Fruit fly (Drosophila melanogaster) whole organism, embryonic: Measurements from ENCODE around the gene CG14054.

Experiments
- Antp ChIP-seq: fragments of 200-800 bp; sonication (Bioruptor generic); optimal IDR thresholded peaks from 3 replicates; lab custom pipeline; 2016; ENCODE audit warnings: missing biosample characterization, missing genetic modification characterization
- Atf6 ChIP-seq: fragments of 200-800 bp; sonication (Bioruptor generic); IDR thresholded peaks from 2 replicates; pipeline ENCODE4 v1.3.6; 2022; ENCODE audit warnings: missing biosample characterization, missing genetic modification characterization
- Bdp1 ChIP-seq: fragments of 200-800 bp; sonication (Bioruptor generic); optimal IDR thresholded peaks from 3 replicates; lab custom pipeline; 2016; ENCODE audit warnings: missing biosample characterization, missing genetic modification characterization
- BtbVII ChIP-seq: fragments of 200-800 bp; sonication (Bioruptor generic); optimal IDR thresholded peaks from 3 replicates; lab custom pipeline; 2017; ENCODE audit warnings: missing biosample characterization, mild to moderate bottlenecking, missing genetic modification characterization
- CG10274 ChIP-seq: fragments of 200-800 bp; sonication (Bioruptor generic); optimal IDR thresholded peaks from 3 replicates; lab custom pipeline; 2017; ENCODE audit warnings: missing biosample characterization, mild to moderate bottlenecking, missing genetic modification characterization
- CG12942 ChIP-seq: fragments of 200-800 bp; sonication (Bioruptor generic); optimal IDR thresholded peaks from 3 replicates; lab custom pipeline; 2016; ENCODE audit warnings: missing biosample characterization, missing genetic modification characterization
- CG14014 ChIP-seq: fragments of 200-800 bp; sonication (Bioruptor generic); IDR thresholded peaks from 2 replicates; pipeline ENCODE4 v1.3.6; 2022; ENCODE audit warnings: missing biosample characterization, missing genetic modification characterization
- CG16863 ChIP-seq: fragments of 200-800 bp; sonication (Bioruptor generic); optimal IDR thresholded peaks from 3 replicates; lab custom pipeline; 2016; ENCODE audit warnings: missing biosample characterization, missing genetic modification characterization
- CG1832 ChIP-seq: fragments of 200-800 bp; sonication (Bioruptor generic); optimal IDR thresholded peaks from 2 replicates; lab custom pipeline; 2017; ENCODE audit warnings: missing biosample characterization, mild to moderate bottlenecking, missing genetic modification characterization, inconsistent platforms
- CG30431 ChIP-seq: fragments of 200-800 bp; sonication (Bioruptor generic); optimal IDR thresholded peaks from 2 replicates; lab custom pipeline; 2017; ENCODE audit warnings: missing biosample characterization, missing genetic modification characterization
- CG4282 ChIP-seq: fragments of 200-800 bp; sonication (Bioruptor generic); optimal IDR thresholded peaks from 2 replicates; lab custom pipeline; 2016; ENCODE audit warnings: missing biosample characterization, missing genetic modification characterization
- CG4404 ChIP-seq: fragments of 200-800 bp; sonication (Bioruptor generic); IDR thresholded peaks from 2 replicates; pipeline ENCODE4 v1.3.6; 2022; ENCODE audit warnings: missing biosample characterization, missing genetic modification characterization
- CG6765 ChIP-seq: fragments of 200-800 bp; sonication (Bioruptor generic); optimal IDR thresholded peaks from 3 replicates; lab custom pipeline; 2017; ENCODE audit warnings: missing biosample characterization, mild to moderate bottlenecking, missing genetic modification characterization
- CG7357 ChIP-seq: fragments of 200-800 bp; sonication (Bioruptor generic); IDR thresholded peaks from 3 replicates; pipeline ENCODE4 v1.3.6; 2022; ENCODE audit warnings: missing biosample characterization, missing genetic modification characterization
- CG7786 ChIP-seq: fragments of 200-800 bp; sonication (Bioruptor generic); optimal IDR thresholded peaks from 2 replicates; lab custom pipeline; 2016; ENCODE audit warnings: missing biosample characterization, missing genetic modification characterization
- CG8281 ChIP-seq: fragments of 200-800 bp; sonication (Bioruptor generic); optimal IDR thresholded peaks from 2 replicates; lab custom pipeline; 2018; ENCODE audit warnings: missing biosample characterization, mild to moderate bottlenecking, missing genetic modification characterization, moderate library complexity
- CG9215 ChIP-seq: fragments of 200-800 bp; sonication (Bioruptor generic); IDR thresholded peaks from 2 replicates; pipeline ENCODE4 v1.3.6; 2022; ENCODE audit warnings: missing biosample characterization, missing genetic modification characterization
- CG9876 ChIP-seq: fragments of 200-800 bp; sonication (Bioruptor generic); optimal IDR thresholded peaks from 2 replicates; lab custom pipeline; 2016; ENCODE audit warnings: missing biosample characterization, missing genetic modification characterization
- D ChIP-seq, 2 experiments: fragments of 200-800 bp in 1 of 2; fragments of >200 bp in 1 of 2; sonication (Bioruptor generic) in 1 of 2; optimal IDR thresholded peaks; 2 replicates in 1 of 2; 3 replicates in 1 of 2; lab custom pipeline; 2017; ENCODE audit warnings: mild to moderate bottlenecking in 1 of 2, missing biosample characterization in 1 of 2, missing genetic modification characterization in 1 of 2, missing genetic modification reagents in 1 of 2
- D19A ChIP-seq: fragments of 200-800 bp; optimal IDR thresholded peaks from 3 replicates; lab custom pipeline; 2019; ENCODE audit warnings: missing biosample characterization, mild to moderate bottlenecking, missing genetic modification characterization, moderate library complexity
- Dip2 ChIP-seq: fragments of 200-800 bp; sonication (Bioruptor generic); IDR thresholded peaks from 2 replicates; pipeline ENCODE4 v1.3.6; 2022; ENCODE audit warnings: missing biosample characterization, missing genetic modification characterization
- Doc3 ChIP-seq: fragments of 200-800 bp; sonication (Bioruptor generic); IDR thresholded peaks from 3 replicates; pipeline ENCODE4 v1.3.6; 2022; ENCODE audit warnings: missing biosample characterization, missing genetic modification characterization; ENCODE audit not compliant: partially characterized antibody
- ERR ChIP-seq: fragments of 200-800 bp; sonication (Bioruptor generic); optimal IDR thresholded peaks from 2 replicates; lab custom pipeline; 2016; ENCODE audit warnings: missing biosample characterization, missing genetic modification characterization
- Fer3 ChIP-seq: fragments of 200-800 bp; sonication (Bioruptor generic); optimal IDR thresholded peaks from 2 replicates; lab custom pipeline; 2018; ENCODE audit warnings: missing biosample characterization, mild to moderate bottlenecking, missing genetic modification characterization, moderate library complexity
- H2.0 ChIP-seq: fragments of 200-800 bp; sonication (Bioruptor generic); IDR thresholded peaks from 2 replicates; pipeline ENCODE4 v1.3.6; 2022; ENCODE audit warnings: missing biosample characterization, missing genetic modification characterization
- HLHmδ ChIP-seq: fragments of 200-800 bp; sonication (Bioruptor generic); optimal IDR thresholded peaks from 2 replicates; lab custom pipeline; 2018; ENCODE audit warnings: missing biosample characterization, mild to moderate bottlenecking, missing genetic modification characterization, moderate library complexity
- Hr3 ChIP-seq: fragments of 200-800 bp; sonication (Bioruptor generic); optimal IDR thresholded peaks from 3 replicates; lab custom pipeline; 2016; ENCODE audit warnings: missing biosample characterization, missing genetic modification characterization
- Lim3 ChIP-seq: fragments of 200-800 bp; sonication (Bioruptor generic); IDR thresholded peaks from 2 replicates; pipeline ENCODE4 v1.3.6; 2022; ENCODE audit warnings: missing biosample characterization, missing genetic modification characterization
- MESR4 ChIP-seq: fragments of 200-800 bp; sonication (Bioruptor generic); optimal IDR thresholded peaks from 2 replicates; lab custom pipeline; 2018; ENCODE audit warnings: missing biosample characterization, mild to moderate bottlenecking, missing genetic modification characterization, moderate library complexity
- Ravus ChIP-seq: fragments of 200-800 bp; sonication (Bioruptor generic); IDR thresholded peaks from 2 replicates; pipeline ENCODE4 v1.3.6; 2022; ENCODE audit warnings: missing biosample characterization, missing genetic modification characterization
- Spps ChIP-seq: fragments of 200-800 bp; sonication (Bioruptor generic); optimal IDR thresholded peaks from 2 replicates; lab custom pipeline; 2018; ENCODE audit warnings: missing biosample characterization, mild to moderate bottlenecking, missing genetic modification characterization
- Vsx1 ChIP-seq: fragments of 200-800 bp; sonication (Bioruptor generic); optimal IDR thresholded peaks from 2 replicates; lab custom pipeline; 2017; ENCODE audit warnings: missing biosample characterization, mild to moderate bottlenecking, missing genetic modification characterization, missing genetic modification reagents
- cad ChIP-seq: fragments of >200 bp; optimal IDR thresholded peaks from 2 replicates; lab custom pipeline; 2017; ENCODE audit warnings: missing biosample characterization, missing genetic modification characterization
- ci ChIP-seq: fragments of 200-800 bp; sonication (Bioruptor generic); IDR thresholded peaks from 3 replicates; pipeline ENCODE4 v1.3.6; 2022; ENCODE audit warnings: missing biosample characterization, missing genetic modification characterization
- croc ChIP-seq: fragments of 200-800 bp; sonication (Bioruptor generic); conservative IDR thresholded peaks from 3 replicates; pipeline ENCODE4 v1.3.6; 2022; ENCODE audit warnings: missing biosample characterization, missing genetic modification characterization
- dm ChIP-seq: fragments of 200-800 bp; sonication (Bioruptor generic); optimal IDR thresholded peaks from 3 replicates; lab custom pipeline; 2016; ENCODE audit warnings: missing biosample characterization, missing genetic modification characterization
- ems ChIP-seq: fragments of 200-800 bp; sonication (Bioruptor generic); optimal IDR thresholded peaks from 3 replicates; lab custom pipeline; 2016; ENCODE audit warnings: missing biosample characterization, missing genetic modification characterization
- gcm ChIP-seq: fragments of 200-800 bp; sonication (Bioruptor generic); optimal IDR thresholded peaks from 2 replicates; lab custom pipeline; 2019; ENCODE audit warnings: missing biosample characterization, mild to moderate bottlenecking, missing genetic modification characterization, moderate library complexity
- jing ChIP-seq: fragments of 200-800 bp; sonication (Bioruptor generic); optimal IDR thresholded peaks from 2 replicates; lab custom pipeline; 2018; ENCODE audit warnings: missing biosample characterization, mild to moderate bottlenecking, missing genetic modification characterization
- lov ChIP-seq, 2 experiments: fragments of 200-800 bp in 1 of 2; fragments of >200 bp in 1 of 2; sonication (Bioruptor generic) in 1 of 2; IDR thresholded peaks in 1 of 2; optimal IDR thresholded peaks in 1 of 2; 2 replicates in 1 of 2; 3 replicates in 1 of 2; pipeline versions ENCODE4 v1.3.6 to Lab custom; 2017 to 2022; ENCODE audit warnings: missing biosample characterization in 1 of 2, missing genetic modification characterization in 1 of 2
- mirr ChIP-seq: fragments of 200-800 bp; sonication (Bioruptor generic); optimal IDR thresholded peaks from 3 replicates; lab custom pipeline; 2018; ENCODE audit warnings: missing biosample characterization, mild to moderate bottlenecking, missing genetic modification characterization
- p53 ChIP-seq: fragments of 200-800 bp; sonication (Bioruptor generic); optimal IDR thresholded peaks from 2 replicates; lab custom pipeline; 2016; ENCODE audit warnings: missing biosample characterization, missing genetic modification characterization
- prd ChIP-seq, 3 experiments: fragments of >200 bp in 2 of 3; fragments of 200-800 bp in 1 of 3; sonication (Bioruptor generic) in 1 of 3; optimal IDR thresholded peaks in 2 of 3; IDR thresholded peaks in 1 of 3; 2 replicates in 2 of 3; 3 replicates in 1 of 3; pipeline versions ENCODE4 v1.3.6 to Lab custom; 2017 to 2022; ENCODE audit warnings: missing biosample characterization in 1 of 3, missing genetic modification characterization in 1 of 3
- sens ChIP-seq: fragments of 200-800 bp; sonication (Bioruptor generic); peaks from one replicate; lab custom pipeline; 2016; ENCODE audit warnings: missing biosample characterization, missing genetic modification characterization
- seq ChIP-seq: fragments of 200-800 bp; sonication (Bioruptor generic); IDR thresholded peaks from 2 replicates; pipeline ENCODE4 v1.3.6; 2022; ENCODE audit warnings: missing biosample characterization, missing genetic modification characterization
- slp2 ChIP-seq: fragments of 200-800 bp; sonication (Bioruptor generic); optimal IDR thresholded peaks from 2 replicates; lab custom pipeline; 2016; ENCODE audit warnings: missing biosample characterization, missing genetic modification characterization
- toy ChIP-seq: fragments of 200-800 bp; sonication (Bioruptor generic); IDR thresholded peaks from 2 replicates; pipeline ENCODE4 v1.3.6; 2022; ENCODE audit warnings: missing biosample characterization, missing genetic modification characterization
- trh ChIP-seq: fragments of 200-800 bp; sonication (Bioruptor generic); optimal IDR thresholded peaks from 2 replicates; lab custom pipeline; 2016; ENCODE audit warnings: missing biosample characterization, missing genetic modification characterization
- vnd ChIP-seq: fragments of 200-800 bp; sonication (Bioruptor generic); IDR thresholded peaks from 3 replicates; pipeline ENCODE4 v1.3.6; 2022; ENCODE audit warnings: missing biosample characterization, missing genetic modification characterization; ENCODE audit not compliant: partially characterized antibody
- yki ChIP-seq: fragments of >200 bp; optimal IDR thresholded peaks from 3 replicates; lab custom pipeline; 2018

The CG14054 gene

dm6 chrX:2032821-2033436 lies 33.2 kb downstream of the CG14054 start:
- TF ChIP-seq Ravus (GFP tag; lab: Robert Waterston, UW) (no peak), MESR4 (GFP tag; lab: Kevin White, UChicago) (no peak), Doc3 (GFP tag; lab: Robert Waterston, UW) (no peak), yki (lab: Kevin White, UChicago) (no peak), CG4404 (no peak), CG1832 (GFP tag; lab: Kevin White, UChicago) (peak; percentile 28), trh (GFP tag; lab: Kevin White, UChicago) (no peak), lov (optimal IDR thresholded peaks at IDR 0.05; lab: Kevin White, UChicago) (no peak), lov (GFP tag; IDR thresholded peaks at IDR 0.05; lab: Robert Waterston, UW) (no peak), dm (GFP tag; lab: Kevin White, UChicago) (no peak), ERR (GFP tag; lab: Kevin White, UChicago) (no peak), CG12942 (GFP tag; lab: Kevin White, UChicago) (no peak), seq (GFP tag; lab: Robert Waterston, UW) (no peak), CG16863 (GFP tag; lab: Kevin White, UChicago) (no peak), toy (GFP tag; lab: Robert Waterston, UW) (no peak), CG10274 (GFP tag; lab: Kevin White, UChicago) (no peak), CG8281 (tag; lab: Kevin White, UChicago) (no peak), H2.0 (no peak), D19A (no peak), Dip2 (GFP tag; lab: Robert Waterston, UW) (no peak), cad (GFP tag; lab: Kevin White, UChicago) (no peak), jing (no peak), prd (optimal IDR thresholded peaks at IDR 0.05; lab: Kevin White, UChicago) (no peak), prd (GFP tag; IDR thresholded peaks at IDR 0.05; lab: Robert Waterston, UW) (no peak), Hr3 (GFP tag; lab: Kevin White, UChicago) (no peak), Fer3 (tag; lab: Kevin White, UChicago) (no peak), Bdp1 (no peak), CG6765 (GFP tag; lab: Kevin White, UChicago) (no peak), Atf6 (GFP tag; lab: Robert Waterston, UW) (no peak), CG9876 (no peak), HLHmδ (no peak), mirr (GFP tag; lab: Kevin White, UChicago) (peak; percentile 9), sens (no peak), Antp (GFP tag; lab: Kevin White, UChicago) (no peak), ci (0 out of 3 replicates have a peak, but pooled peaks have one; percentile 25), CG30431 (GFP tag; lab: Kevin White, UChicago) (no peak), croc (GFP tag; lab: Robert Waterston, UW) (no peak), BtbVII (GFP tag; lab: Kevin White, UChicago) (no peak), Spps (tag; lab: Kevin White, UChicago) (no peak), D (optimal IDR thresholded peaks at IDR 0.05; lab: Kevin White, UChicago) (no peak), D (GFP tag; optimal IDR thresholded peaks at IDR 0.05; lab: Kevin White, UChicago) (no peak), gcm (GFP tag; lab: Kevin White, UChicago) (no peak), vnd (GFP tag; lab: Robert Waterston, UW) (no peak), Lim3 (no peak), p53 (peak; percentile 90), CG7786 (GFP tag; lab: Kevin White, UChicago) (no peak), CG14014 (GFP tag; lab: Robert Waterston, UW) (no peak), CG4282 (GFP tag; lab: Kevin White, UChicago) (no peak), ems (no peak), CG7357 (GFP tag; lab: Robert Waterston, UW) (no peak), Vsx1 (GFP tag; lab: Kevin White, UChicago) (no peak), slp2 (no peak), CG9215 (GFP tag; lab: Robert Waterston, UW) (no peak)
